Worm (Caenorhabditis elegans) whole organism, young adult: Measurements from ENCODE around the gene F54B11.11.

Experiments used
- F52B5.7 ChIP-seq: sonication (generic microtip); optimal IDR thresholded peaks from 2 replicates; lab custom pipeline; 2016; ENCODE audit warnings: mild to moderate bottlenecking, missing genetic modification characterization, missing compliant biosample characterization
- T07F8.4 ChIP-seq: sonication (generic microtip); optimal IDR thresholded peaks from 2 replicates; lab custom pipeline; 2016; ENCODE audit warnings: mild to moderate bottlenecking, missing genetic modification characterization, moderate library complexity, missing compliant biosample characterization
- Y53F4B.3 ChIP-seq: fragments of 200-800 bp; sonication (Bioruptor generic); IDR thresholded peaks from 2 replicates; pipeline ENCODE4 v1.3.6; 2022; ENCODE audit warnings: missing genetic modification reagents, missing genetic modification characterization, missing compliant biosample characterization
- Y67H2A.10 ChIP-seq: fragments of 200-800 bp; sonication (Bioruptor generic); conservative IDR thresholded peaks from 2 replicates; pipeline ENCODE4 v1.3.6; 2022; ENCODE audit warnings: missing genetic modification reagents, missing genetic modification characterization, missing compliant biosample characterization
- Y79H2A.3 ChIP-seq: fragments of 200-800 bp; sonication (Bioruptor generic); conservative IDR thresholded peaks from 2 replicates; pipeline ENCODE4 v1.3.6; 2022; ENCODE audit warnings: missing genetic modification reagents, missing genetic modification characterization, missing compliant biosample characterization
- Y95B8A.8 ChIP-seq: fragments of 200-800 bp; sonication (Bioruptor generic); IDR thresholded peaks from 2 replicates; pipeline ENCODE4 v1.3.6; 2022; ENCODE audit warnings: missing genetic modification reagents, missing genetic modification characterization, missing compliant biosample characterization
- atf-7 ChIP-seq: sonication (generic microtip); optimal IDR thresholded peaks from 2 replicates; lab custom pipeline; 2017; ENCODE audit warnings: mild to moderate bottlenecking, missing genetic modification characterization, missing compliant biosample characterization
- cebp-2 ChIP-seq: fragments of 200-800 bp; sonication (Bioruptor generic); IDR thresholded peaks from 2 replicates; pipeline ENCODE4 v1.3.6; 2022; ENCODE audit warnings: missing genetic modification characterization, missing compliant biosample characterization
- hrde-1 ChIP-seq: sonication (generic microtip); optimal IDR thresholded peaks from 2 replicates; lab custom pipeline; 2016; ENCODE audit warnings: missing genetic modification characterization, mild to moderate bottlenecking, missing compliant biosample characterization, moderate library complexity, missing genotype, missing genetic modification reagents, borderline replicate concordance
- lag-1 ChIP-seq: fragments of 200-800 bp; sonication (Bioruptor generic); IDR thresholded peaks from 2 replicates; pipeline ENCODE4 v1.3.6; 2022; ENCODE audit warnings: missing genetic modification reagents, missing genetic modification characterization, missing compliant biosample characterization
- nhr-80 ChIP-seq: sonication (generic microtip); optimal IDR thresholded peaks from 2 replicates; lab custom pipeline; 2016; ENCODE audit warnings: missing genetic modification characterization, missing compliant biosample characterization
- snpc-4 ChIP-seq, 5 experiments: fragments of 150-350 bp in 1 of 5; sonication (generic microtip) in 4 of 5; optimal IDR thresholded peaks; 2 replicates each; lab custom pipeline; 2014 to 2018; ENCODE audit warnings: missing genetic modification characterization in 5 of 5, missing biosample characterization in 3 of 5, antibody characterized with exemption in 2 of 5, mild to moderate bottlenecking in 2 of 5, missing compliant biosample characterization in 2 of 5, missing genotype in 2 of 5, moderate library complexity in 2 of 5, missing genetic modification reagents in 1 of 5
- sptf-2 ChIP-seq: fragments of 200-800 bp; sonication (Bioruptor generic); optimal IDR thresholded peaks from 2 replicates; lab custom pipeline; 2018; ENCODE audit warnings: mild to moderate bottlenecking, missing genetic modification characterization, missing compliant biosample characterization

DNA sequence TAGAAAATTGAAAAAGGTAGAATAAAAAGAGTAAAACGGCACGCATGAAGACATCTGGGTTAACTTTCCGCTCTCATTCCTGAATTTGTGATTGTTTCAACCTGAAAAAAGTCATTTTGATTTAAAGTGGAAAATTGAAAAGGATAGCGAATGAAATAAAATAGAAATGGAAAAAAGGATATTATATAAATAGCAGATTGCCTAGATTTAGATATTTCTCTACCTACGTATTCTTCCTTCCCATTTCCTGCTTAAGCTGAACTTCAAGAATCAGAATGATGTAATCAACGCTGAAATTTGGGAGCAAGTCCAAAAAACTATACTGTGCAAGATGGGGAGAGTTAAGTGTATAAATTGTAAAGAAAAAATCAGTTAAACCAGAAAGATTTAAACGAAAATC is 8.7 kb upstream of the F54B11.11 start, which contains the start of gene R01E6.7:
- TF ChIP-seq snpc-4 (GFP tag; optimal IDR thresholded peaks at IDR 0.05; lab: Kevin White, UChicago) (no peak), snpc-4 (tag; optimal IDR thresholded peaks at IDR 0.05; lab: Kevin White, UChicago) (no peak), hrde-1 (tag; lab: Kevin White, UChicago) (no peak), cebp-2 (GFP tag; lab: Robert Waterston, UW) (no peak), F52B5.7 (tag; lab: Kevin White, UChicago) (no peak), Y67H2A.10 (GFP tag; lab: Robert Waterston, UW) (no peak), Y53F4B.3 (GFP tag; lab: Robert Waterston, UW) (no peak), atf-7 (tag; lab: Kevin White, UChicago) (no peak), Y79H2A.3 (GFP tag; lab: Robert Waterston, UW) (no peak), nhr-80 (tag; lab: Kevin White, UChicago) (no peak), T07F8.4 (tag; lab: Kevin White, UChicago) (no peak), Y95B8A.8 (no peak), sptf-2 (GFP tag; lab: Kevin White, UChicago) (no peak), lag-1 (GFP tag; lab: Robert Waterston, UW) (no peak)
